Worm (Caenorhabditis elegans) whole organism, late embryonic: ENCODE measurements around the gene F49E12.7.

Source experiments
- T23F11.4 ChIP-seq: fragments of 200-800 bp; sonication (Bioruptor generic); optimal IDR thresholded peaks from 2 replicates; lab custom pipeline; 2018; ENCODE audit warnings: mild to moderate bottlenecking, missing genetic modification characterization, missing compliant biosample characterization
- ceh-30 ChIP-seq: fragments of 150-350 bp; optimal IDR thresholded peaks from 2 replicates; lab custom pipeline; 2014; ENCODE audit warnings: missing biosample characterization, missing genetic modification characterization

DNA sequence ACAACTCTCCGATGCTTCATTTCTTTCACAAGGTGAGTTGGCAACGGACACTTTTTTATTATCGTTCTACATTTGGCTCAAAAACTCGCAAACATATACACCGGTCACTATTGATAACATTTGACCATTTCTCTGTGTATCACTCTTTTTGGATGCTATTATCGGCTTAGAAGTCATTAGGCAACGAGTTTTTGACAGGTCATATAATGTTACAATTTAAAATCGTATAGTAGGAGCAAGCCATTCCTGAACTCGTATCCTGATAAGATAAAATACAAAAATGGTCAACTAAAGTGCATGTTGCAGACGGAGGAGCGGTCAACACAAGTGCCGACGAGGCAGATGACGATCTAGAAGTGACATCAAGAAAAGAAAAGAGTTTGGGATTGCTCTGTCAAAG is 17.0 kb upstream of the F49E12.7 start:
- no peak for TF ChIP-seq T23F11.4
- TF ChIP-seq ceh-30: no peak
